Fruit fly (Drosophila melanogaster): ENCODE data around the gene CG5500.

DNA sequence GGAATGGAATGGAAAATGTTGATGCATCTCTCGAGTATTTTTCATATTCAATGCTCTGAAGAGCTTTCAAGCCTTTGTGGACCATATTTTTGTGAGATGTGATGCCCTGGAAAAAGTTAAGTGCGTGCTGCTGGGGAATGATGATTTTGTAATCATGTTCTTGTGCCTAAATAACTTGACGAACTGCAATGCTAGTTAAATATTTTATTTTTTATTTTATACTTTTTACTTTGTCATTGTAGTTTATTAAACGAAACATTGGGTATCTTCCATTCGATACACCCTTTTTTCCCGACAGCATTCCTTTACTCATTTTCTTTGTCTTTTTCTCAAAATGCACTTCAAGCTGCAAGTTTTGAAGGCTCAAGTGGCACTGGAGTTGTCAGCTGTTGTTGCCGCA is 23.6 kb downstream of the CG5500 start:
- TF ChIP-seq OdsH (GFP tag; optimal IDR thresholded peaks at IDR 0.05) (no peak), dl (GFP tag; optimal IDR thresholded peaks at IDR 0.05; ENCODE audit: insufficient read depth in 1 of 2, partially characterized antibody in 2 of 2) (no peak), CrebA (GFP tag; optimal IDR thresholded peaks at IDR 0.05; ENCODE audit: borderline replicate concordance) (no peak), psq (GFP tag; optimal IDR thresholded peaks at IDR 0.05) (no peak), ey (GFP tag; optimal IDR thresholded peaks at IDR 0.05) (no peak), Abd-B (GFP tag; optimal IDR thresholded peaks at IDR 0.05) (no peak)

Data from whole organism, wandering third instar larva.